Worm (Caenorhabditis elegans): ENCODE measurements around the gene Y56A3A.22.
A peak's percentile ranks its signal among the peaks of the same experiment; 100 is the strongest.

Gene Y56A3A.22

ce11 chrIII:11900022-11900421 lies 21.5 kb upstream of the Y56A3A.22 start:
- no peak for TF ChIP-seq elt-2 (tag; optimal IDR thresholded peaks at IDR 0.05)
- TF ChIP-seq nfya-1 (tag; optimal IDR thresholded peaks at IDR 0.05; ENCODE audit: insufficient read depth): peak; percentile 83
- no peak for TF ChIP-seq egl-27 (tag; optimal IDR thresholded peaks at IDR 0.05)

ce11 chrIII:11902782-11903181 lies 18.7 kb upstream of the Y56A3A.22 start:
- TF ChIP-seq ztf-11 (tag; optimal IDR thresholded peaks at IDR 0.05): no peak
- no peak for TF ChIP-seq fkh-10 (GFP tag; optimal IDR thresholded peaks at IDR 0.05)
- no peak for TF ChIP-seq nhr-11 (tag; optimal IDR thresholded peaks at IDR 0.05)
- TF ChIP-seq fkh-2 (tag; optimal IDR thresholded peaks at IDR 0.05): no peak
- no peak for TF ChIP-seq nhr-67 (tag; optimal IDR thresholded peaks at IDR 0.05)
- TF ChIP-seq fos-1 (tag; optimal IDR thresholded peaks at IDR 0.05): no peak
- TF ChIP-seq lin-39 (tag; optimal IDR thresholded peaks at IDR 0.05): no peak
- no peak for TF ChIP-seq mdl-1 (tag; optimal IDR thresholded peaks at IDR 0.05)
- TF ChIP-seq ztf-4 (tag; optimal IDR thresholded peaks at IDR 0.05): no peak
- no peak for TF ChIP-seq hmg-11 (tag; optimal IDR thresholded peaks at IDR 0.05)
- no peak for TF ChIP-seq snpc-4 (tag; optimal IDR thresholded peaks at IDR 0.05)
- TF ChIP-seq eor-1 (tag; optimal IDR thresholded peaks at IDR 0.05): no peak
- TF ChIP-seq nhr-76 (tag; optimal IDR thresholded peaks at IDR 0.05): no peak
- no peak for TF ChIP-seq jun-1 (tag; optimal IDR thresholded peaks at IDR 0.05)
- TF ChIP-seq lsy-12 (tag; optimal IDR thresholded peaks at IDR 0.05): no peak
- no peak for TF ChIP-seq daf-12 (tag; optimal IDR thresholded peaks at IDR 0.05)
- no peak for TF ChIP-seq lin-15B (tag; optimal IDR thresholded peaks at IDR 0.05)
- TF ChIP-seq nhr-23 (tag; optimal IDR thresholded peaks at IDR 0.05): no peak
- TF ChIP-seq pqm-1 (tag; optimal IDR thresholded peaks at IDR 0.05): no peak
- no peak for TF ChIP-seq nhr-28 (tag; optimal IDR thresholded peaks at IDR 0.05)

- no peak for TF ChIP-seq zag-1 (tag; optimal IDR thresholded peaks at IDR 0.05)
- no peak for TF ChIP-seq mdl-1 (tag; optimal IDR thresholded peaks at IDR 0.05)
- TF ChIP-seq jun-1 (tag; optimal IDR thresholded peaks at IDR 0.05): no peak
- TF ChIP-seq nhr-11 (tag; optimal IDR thresholded peaks at IDR 0.05): no peak
- no peak for TF ChIP-seq daf-12 (tag; optimal IDR thresholded peaks at IDR 0.05)
- no peak for TF ChIP-seq snpc-4 (tag; optimal IDR thresholded peaks at IDR 0.05)
- no peak for TF ChIP-seq ama-1 (optimal IDR thresholded peaks at IDR 0.05)
- no peak for TF ChIP-seq nhr-28 (tag; optimal IDR thresholded peaks at IDR 0.05)
- TF ChIP-seq pha-4 (tag; optimal IDR thresholded peaks at IDR 0.05): no peak
- no peak for TF ChIP-seq nhr-77 (tag; optimal IDR thresholded peaks at IDR 0.05)
- TF ChIP-seq ceh-82 (tag; optimal IDR thresholded peaks at IDR 0.05): no peak
Measured at ce11 chrIII:11907177-11907576, 14.3 kb upstream of the Y56A3A.22 start, which contains the start of gene sdz-33. sdz-33 (plus strand) TSS chrIII:11907477.

- TF ChIP-seq hmg-11 (tag; optimal IDR thresholded peaks at IDR 0.05) (no peak), tbx-2 (tag; optimal IDR thresholded peaks at IDR 0.05) (no peak), unc-39 (tag; optimal IDR thresholded peaks at IDR 0.05) (no peak), eor-1 (tag; optimal IDR thresholded peaks at IDR 0.05) (no peak), daf-12 (tag; optimal IDR thresholded peaks at IDR 0.05) (no peak), nhr-11 (tag; optimal IDR thresholded peaks at IDR 0.05) (no peak), nhr-23 (tag; optimal IDR thresholded peaks at IDR 0.05) (no peak), ztf-11 (tag; optimal IDR thresholded peaks at IDR 0.05) (no peak), jun-1 (tag; optimal IDR thresholded peaks at IDR 0.05) (no peak), elt-2 (tag; optimal IDR thresholded peaks at IDR 0.05) (no peak), ceh-9 (tag; optimal IDR thresholded peaks at IDR 0.05) (no peak), ZK546.5 (tag; optimal IDR thresholded peaks at IDR 0.05) (no peak), ceh-16 (tag; optimal IDR thresholded peaks at IDR 0.05) (no peak), fos-1 (tag; optimal IDR thresholded peaks at IDR 0.05) (no peak), nhr-25 (tag; optimal IDR thresholded peaks at IDR 0.05) (no peak), snpc-4 (tag; optimal IDR thresholded peaks at IDR 0.05) (no peak), aly-2 (tag; optimal IDR thresholded peaks at IDR 0.05) (no peak), nhr-43 (tag; optimal IDR thresholded peaks at IDR 0.05; ENCODE audit: poor library complexity, severe bottlenecking) (no peak), lsy-12 (tag; optimal IDR thresholded peaks at IDR 0.05) (no peak), mdl-1 (tag; optimal IDR thresholded peaks at IDR 0.05) (no peak)
Measured at ce11 chrIII:11908660-11909059, 12.8 kb upstream of the Y56A3A.22 start, which contains the start of gene fbxb-24. fbxb-24 (plus strand) TSS chrIII:11908960.

- TF ChIP-seq zag-1 (tag; optimal IDR thresholded peaks at IDR 0.05) (no peak), aly-2 (tag; optimal IDR thresholded peaks at IDR 0.05) (no peak), ceh-16 (tag; optimal IDR thresholded peaks at IDR 0.05) (no peak), fkh-2 (tag; optimal IDR thresholded peaks at IDR 0.05) (no peak), snpc-4 (tag; optimal IDR thresholded peaks at IDR 0.05) (no peak), egl-27 (tag; optimal IDR thresholded peaks at IDR 0.05) (no peak), fos-1 (tag; optimal IDR thresholded peaks at IDR 0.05) (no peak), skn-1 (tag; optimal IDR thresholded peaks at IDR 0.05) (no peak), ceh-9 (tag; optimal IDR thresholded peaks at IDR 0.05) (no peak), nhr-25 (tag; optimal IDR thresholded peaks at IDR 0.05) (no peak), nhr-77 (tag; optimal IDR thresholded peaks at IDR 0.05) (no peak), lsy-12 (tag; optimal IDR thresholded peaks at IDR 0.05) (no peak), R02D3.7 (tag; optimal IDR thresholded peaks at IDR 0.05) (no peak)
Measured at ce11 chrIII:11909778-11910177, 11.7 kb upstream of the Y56A3A.22 start, which contains the start of gene faah-4. faah-4 (minus strand) TSS chrIII:11909878.

Measured in whole organism, L3 larva.